Fruit fly (Drosophila melanogaster): ENCODE results near the gene CG18301.

DNA sequence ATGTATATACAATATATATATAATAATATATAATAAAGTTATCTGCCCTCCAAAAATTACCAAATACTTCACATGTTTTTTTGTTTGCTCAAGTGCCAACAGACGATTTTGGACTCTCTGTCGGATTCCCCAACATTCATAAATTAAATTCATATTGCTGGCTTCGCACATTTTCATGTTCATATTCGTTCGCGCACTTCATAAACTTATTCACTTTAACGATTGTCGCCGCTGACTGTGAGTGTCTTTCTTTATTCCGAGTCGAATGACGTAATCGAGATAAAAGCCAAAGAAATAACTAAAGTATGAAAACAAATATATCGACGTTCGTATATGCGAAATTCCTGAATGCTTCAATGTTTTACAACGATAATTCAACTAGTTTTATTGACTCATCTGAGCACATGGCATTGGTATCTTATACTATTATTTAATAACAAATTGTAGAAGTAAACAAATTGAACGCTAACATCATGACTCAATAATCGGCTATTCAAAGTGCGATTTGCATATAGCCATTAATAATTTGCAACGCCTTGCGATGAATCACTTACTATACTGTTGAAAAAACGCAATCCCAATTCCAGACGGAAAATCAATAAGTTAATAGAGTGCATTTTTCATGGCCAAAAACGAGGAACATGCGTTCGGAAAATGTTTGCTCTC lies 31.2 kb upstream of the CG18301 start:
- TF ChIP-seq CG8478 (optimal IDR thresholded peaks at IDR 0.05) (no peak), CTCF (optimal IDR thresholded peaks at IDR 0.05) (no peak)
